Worm (Caenorhabditis elegans): ENCODE results near the gene C35A5.10.

Gene C35A5.10

ce11 chrV:10503893-10504292 is at the start of gene C35A5.10:
Gene C35A5.10 (plus strand): TSS chrV:10504193.
- TF ChIP-seq mls-2 (tag; optimal IDR thresholded peaks at IDR 0.05) (no peak), tbx-8 (GFP tag; optimal IDR thresholded peaks at IDR 0.05) (no peak), mep-1 (tag; optimal IDR thresholded peaks at IDR 0.05) (no peak), blmp-1 (tag; optimal IDR thresholded peaks at IDR 0.05) (no peak), drap-1 (GFP tag; optimal IDR thresholded peaks at IDR 0.05) (no peak), nhr-237 (tag; optimal IDR thresholded peaks at IDR 0.05) (no peak), elt-3 (tag; optimal IDR thresholded peaks at IDR 0.05) (no peak), ztf-11 (tag; optimal IDR thresholded peaks at IDR 0.05) (no peak), lin-32 (GFP tag; optimal IDR thresholded peaks at IDR 0.05) (no peak), elt-1 (tag; optimal IDR thresholded peaks at IDR 0.05; ENCODE audit: borderline replicate concordance, insufficient read depth) (no peak), snpc-4 (tag; optimal IDR thresholded peaks at IDR 0.05) (no peak), unc-62 (GFP tag; optimal IDR thresholded peaks at IDR 0.05) (no peak), cnd-1 (tag; optimal IDR thresholded peaks at IDR 0.05) (no peak), bed-3 (GFP tag; optimal IDR thresholded peaks at IDR 0.05) (no peak), nhr-76 (tag; optimal IDR thresholded peaks at IDR 0.05) (no peak), mab-5 (tag; optimal IDR thresholded peaks at IDR 0.05) (no peak), sem-2 (GFP tag; optimal IDR thresholded peaks at IDR 0.05) (no peak), ceh-83 (GFP tag; optimal IDR thresholded peaks at IDR 0.05) (no peak), nhr-12 (tag; optimal IDR thresholded peaks at IDR 0.05) (no peak)

- TF ChIP-seq nhr-2 (tag; optimal IDR thresholded peaks at IDR 0.05), result no peak
- TF ChIP-seq cnd-1 (tag; optimal IDR thresholded peaks at IDR 0.05), result no peak
- TF ChIP-seq bed-3 (GFP tag; optimal IDR thresholded peaks at IDR 0.05), result no peak
- TF ChIP-seq nhr-237 (tag; optimal IDR thresholded peaks at IDR 0.05), result no peak
- no peak for TF ChIP-seq nhr-12 (tag; optimal IDR thresholded peaks at IDR 0.05)
- TF ChIP-seq pha-4 (tag; optimal IDR thresholded peaks at IDR 0.05), result no peak
- no peak for TF ChIP-seq ceh-83 (GFP tag; optimal IDR thresholded peaks at IDR 0.05)
- TF ChIP-seq blmp-1 (tag; optimal IDR thresholded peaks at IDR 0.05), result no peak
Measured at ce11 chrV:10457247-10457646, 46.7 kb upstream of the C35A5.10 start, which contains the start of gene F22E12.1. Gene F22E12.1 (minus strand): TSS chrV:10457347.

ce11 chrV:10460685-10461084 is 43.3 kb upstream of the C35A5.10 start:
- no peak for TF ChIP-seq hlh-1 (tag; optimal IDR thresholded peaks at IDR 0.05)
- TF ChIP-seq tbx-8 (GFP tag; optimal IDR thresholded peaks at IDR 0.05), result no peak
- TF ChIP-seq mep-1 (tag; optimal IDR thresholded peaks at IDR 0.05), result no peak
- no peak for TF ChIP-seq lin-13 (tag; optimal IDR thresholded peaks at IDR 0.05)
- TF ChIP-seq ces-1 (GFP tag; optimal IDR thresholded peaks at IDR 0.05), result no peak
- TF ChIP-seq snpc-4 (tag; optimal IDR thresholded peaks at IDR 0.05), result no peak

ce11 chrV:10462066-10462465 is 41.9 kb upstream of the C35A5.10 start, which contains the start of gene chw-1:
Gene chw-1 (plus strand): TSS chrV:10462282.
- TF ChIP-seq ztf-11 (tag; optimal IDR thresholded peaks at IDR 0.05), result no peak
- no peak for TF ChIP-seq tbx-8 (GFP tag; optimal IDR thresholded peaks at IDR 0.05)

- TF ChIP-seq zip-8 (tag; optimal IDR thresholded peaks at IDR 0.05) (no peak), lin-32 (GFP tag; optimal IDR thresholded peaks at IDR 0.05) (no peak), mab-5 (tag; optimal IDR thresholded peaks at IDR 0.05) (no peak), unc-62 (GFP tag; optimal IDR thresholded peaks at IDR 0.05) (no peak), flh-1 (GFP tag; optimal IDR thresholded peaks at IDR 0.05) (no peak), nhr-76 (tag; optimal IDR thresholded peaks at IDR 0.05) (no peak), M03D4.4 (tag; optimal IDR thresholded peaks at IDR 0.05) (no peak), nhr-28 (tag; optimal IDR thresholded peaks at IDR 0.05) (no peak), sptf-1 (tag; optimal IDR thresholded peaks at IDR 0.05) (no peak), elt-3 (tag; optimal IDR thresholded peaks at IDR 0.05) (no peak), cnd-1 (tag; optimal IDR thresholded peaks at IDR 0.05) (no peak), mls-2 (tag; optimal IDR thresholded peaks at IDR 0.05) (no peak), nhr-12 (tag; optimal IDR thresholded peaks at IDR 0.05) (no peak), nhr-2 (tag; optimal IDR thresholded peaks at IDR 0.05) (no peak), lsy-2 (tag; optimal IDR thresholded peaks at IDR 0.05) (no peak), unc-120 (tag; optimal IDR thresholded peaks at IDR 0.05; ENCODE audit: poor library complexity, severe bottlenecking) (no peak), unc-39 (tag; optimal IDR thresholded peaks at IDR 0.05) (no peak), sem-2 (GFP tag; optimal IDR thresholded peaks at IDR 0.05) (no peak), ceh-83 (GFP tag; optimal IDR thresholded peaks at IDR 0.05) (no peak), ztf-11 (tag; optimal IDR thresholded peaks at IDR 0.05) (no peak)
Measured at ce11 chrV:10463276-10463675, 40.7 kb upstream of the C35A5.10 start, which contains the start of gene F22E12.3. Gene F22E12.3 (minus strand): TSS chrV:10463376.

Measured in whole organism, mixed stage, embryonic.